In the genomic region with DNA sequence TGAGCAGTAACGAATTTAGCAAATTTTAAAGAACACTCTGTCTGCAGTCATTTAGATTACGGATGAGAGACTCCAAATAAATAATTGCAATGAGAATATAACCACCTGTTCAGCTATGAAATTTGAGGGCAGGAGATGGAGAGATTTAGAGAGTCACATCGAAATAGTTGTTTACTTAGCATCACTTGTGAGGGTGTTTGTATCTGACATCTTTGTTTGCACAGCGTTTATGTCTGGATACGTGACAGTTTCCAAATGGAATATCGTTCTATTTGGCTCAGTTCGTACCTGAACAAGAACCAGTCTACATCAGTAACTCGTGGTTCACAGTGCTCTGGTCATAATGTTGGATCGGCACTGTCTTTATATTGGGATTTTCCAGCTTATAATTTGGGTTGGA, we compare ENCODE assay signal across 1 fruit fly cellular context.
A peak's percentile ranks its signal among the peaks of the same experiment; 100 is the strongest.
TF ChIP-seq lines count a peak whose summit lies in the region.

A gene (plus strand): TSS at position 278 of the 400 bp plus-strand sequence.

TF ChIP-seq in whole organism, embryonic, 481 proteins besides CTCF, POLR2A, EP300 and RAD21 (continued from another document):
- TF ChIP-seq cwo (GFP tag; optimal IDR thresholded peaks at IDR 0.05; lab: Kevin White, UChicago) = peak; percentile 1
- TF ChIP-seq Sin3A (optimal IDR thresholded peaks at IDR 0.05; lab: Kevin White, UChicago) = no peak
- no peak for TF ChIP-seq CG8944 (GFP tag; optimal IDR thresholded peaks at IDR 0.05; lab: Kevin White, UChicago)
- TF ChIP-seq CG1602 (GFP tag; optimal IDR thresholded peaks at IDR 0.05; lab: Kevin White, UChicago) = no peak
- TF ChIP-seq ap (GFP tag; IDR thresholded peaks at IDR 0.05; lab: Robert Waterston, UW) = no peak
- no peak for TF ChIP-seq CG9437 (GFP tag; optimal IDR thresholded peaks at IDR 0.05; lab: Kevin White, UChicago)
- TF ChIP-seq Scr (GFP tag; IDR thresholded peaks at IDR 0.05; lab: Robert Waterston, UW; ENCODE audit: partially characterized antibody) = no peak
- TF ChIP-seq Camta (GFP tag; optimal IDR thresholded peaks at IDR 0.05; lab: Kevin White, UChicago) = no peak
- TF ChIP-seq CG7786 (GFP tag; optimal IDR thresholded peaks at IDR 0.05; lab: Kevin White, UChicago) = peak; percentile 34
- TF ChIP-seq Jarid2 (GFP tag; optimal IDR thresholded peaks at IDR 0.05; lab: Kevin White, UChicago) = no peak
- no peak for TF ChIP-seq Optix (GFP tag; IDR thresholded peaks at IDR 0.05; lab: Robert Waterston, UW)
- TF ChIP-seq peb (GFP tag; IDR thresholded peaks at IDR 0.05; lab: Robert Waterston, UW) = no peak
- no peak for TF ChIP-seq ssp (GFP tag; IDR thresholded peaks at IDR 0.05; lab: Robert Waterston, UW)
- no peak for TF ChIP-seq gcm (GFP tag; optimal IDR thresholded peaks at IDR 0.05; lab: Kevin White, UChicago)
- TF ChIP-seq tap (tag; optimal IDR thresholded peaks at IDR 0.05; lab: Kevin White, UChicago) = no peak
- no peak for TF ChIP-seq TFAM (GFP tag; optimal IDR thresholded peaks at IDR 0.05; lab: Kevin White, UChicago)
- TF ChIP-seq CG33213 (GFP tag; optimal IDR thresholded peaks at IDR 0.05; lab: Kevin White, UChicago) = no peak
- TF ChIP-seq CG18599 (GFP tag; optimal IDR thresholded peaks at IDR 0.05; lab: Kevin White, UChicago) = peak; percentile 71
- no peak for TF ChIP-seq CG11398 (GFP tag; optimal IDR thresholded peaks at IDR 0.05; lab: Kevin White, UChicago)
- TF ChIP-seq CG2678 (tag; optimal IDR thresholded peaks at IDR 0.05; lab: Kevin White, UChicago) = no peak
- TF ChIP-seq kni (GFP tag; optimal IDR thresholded peaks at IDR 0.05; lab: Kevin White, UChicago) = no peak
- no peak for TF ChIP-seq CG2116 (GFP tag; optimal IDR thresholded peaks at IDR 0.05; lab: Kevin White, UChicago)
- no peak for TF ChIP-seq CG1233 (GFP tag; optimal IDR thresholded peaks at IDR 0.05; lab: Kevin White, UChicago)
- no peak for TF ChIP-seq CG1024 (GFP tag; IDR thresholded peaks at IDR 0.05; lab: Robert Waterston, UW)
- no peak for TF ChIP-seq crp (GFP tag; optimal IDR thresholded peaks at IDR 0.05; lab: Kevin White, UChicago)
- no peak for TF ChIP-seq CG1792 (GFP tag; optimal IDR thresholded peaks at IDR 0.05; lab: Kevin White, UChicago)
- TF ChIP-seq CG6272 (GFP tag; IDR thresholded peaks at IDR 0.05; lab: Robert Waterston, UW) = no peak
- TF ChIP-seq p53 (GFP tag; optimal IDR thresholded peaks at IDR 0.05; lab: Kevin White, UChicago) = no peak
- TF ChIP-seq NFAT (GFP tag; IDR thresholded peaks at IDR 0.05; lab: Robert Waterston, UW) = no peak
- TF ChIP-seq sqz (GFP tag; optimal IDR thresholded peaks at IDR 0.05; lab: Kevin White, UChicago) = no peak
- no peak for TF ChIP-seq Vsx1 (GFP tag; optimal IDR thresholded peaks at IDR 0.05; lab: Kevin White, UChicago)
- TF ChIP-seq ase (GFP tag; IDR thresholded peaks at IDR 0.05; lab: Robert Waterston, UW) = no peak
- TF ChIP-seq nerfin-2 (GFP tag; IDR thresholded peaks at IDR 0.05; lab: Robert Waterston, UW; ENCODE audit: partially characterized antibody) = no peak
- TF ChIP-seq Mrtf (GFP tag; IDR thresholded peaks at IDR 0.05; lab: Robert Waterston, UW) = no peak
- no peak for TF ChIP-seq NC2β (GFP tag; optimal IDR thresholded peaks at IDR 0.05; lab: Kevin White, UChicago)
- no peak for TF ChIP-seq CG4404 (GFP tag; IDR thresholded peaks at IDR 0.05; lab: Robert Waterston, UW)
- TF ChIP-seq CG9932 (GFP tag; IDR thresholded peaks at IDR 0.05; lab: Robert Waterston, UW) = no peak
- TF ChIP-seq nom (GFP tag; optimal IDR thresholded peaks at IDR 0.05; lab: Kevin White, UChicago) = no peak
- peak; percentile 67 for TF ChIP-seq sens (GFP tag; lab: Kevin White, UChicago)
- no peak for TF ChIP-seq CG15269 (tag; optimal IDR thresholded peaks at IDR 0.05; lab: Kevin White, UChicago)
- no peak for TF ChIP-seq Gsc (GFP tag; IDR thresholded peaks at IDR 0.05; lab: Robert Waterston, UW)
- no peak for TF ChIP-seq CG8359 (GFP tag; optimal IDR thresholded peaks at IDR 0.05; lab: Kevin White, UChicago; ENCODE audit: borderline replicate concordance)
- TF ChIP-seq Ssrp (tag; optimal IDR thresholded peaks at IDR 0.05; lab: Kevin White, UChicago) = no peak
- no peak for TF ChIP-seq Hr78 (GFP tag; optimal IDR thresholded peaks at IDR 0.05; lab: Kevin White, UChicago)
- no peak for TF ChIP-seq CG1832 (GFP tag; optimal IDR thresholded peaks at IDR 0.05; lab: Kevin White, UChicago)
- TF ChIP-seq CG18619 (GFP tag; optimal IDR thresholded peaks at IDR 0.05; lab: Kevin White, UChicago) = peak; percentile 20
- peak; percentile 27 for TF ChIP-seq Asciz (GFP tag; optimal IDR thresholded peaks at IDR 0.05; lab: Kevin White, UChicago)
- no peak for TF ChIP-seq wek (GFP tag; optimal IDR thresholded peaks at IDR 0.05; lab: Kevin White, UChicago)
- TF ChIP-seq insv (GFP tag; optimal IDR thresholded peaks at IDR 0.05; lab: Kevin White, UChicago) = no peak
- no peak for TF ChIP-seq kay (GFP tag; optimal IDR thresholded peaks at IDR 0.05; lab: Kevin White, UChicago)
TF ChIP-seq in whole organism, embryonic: peak in this region for 24.
